Worm (Caenorhabditis elegans) whole organism, L3 larva: ENCODE results near the gene T23G4.127.

Source experiments
- R02D3.7 ChIP-seq: fragments of 150-350 bp; optimal IDR thresholded peaks from 2 replicates; lab custom pipeline; 2014; ENCODE audit warnings: missing biosample characterization, missing genetic modification characterization
- ZK546.5 ChIP-seq: sonication (generic microtip); optimal IDR thresholded peaks from 2 replicates; lab custom pipeline; 2017; ENCODE audit warnings: missing biosample characterization, missing genetic modification characterization
- aly-2 ChIP-seq: fragments of 150-350 bp; optimal IDR thresholded peaks from 2 replicates; lab custom pipeline; 2014; ENCODE audit warnings: missing biosample characterization, missing genetic modification characterization
- ama-1 ChIP-seq: fragments of 150-350 bp; optimal IDR thresholded peaks from 2 replicates; lab custom pipeline; 2018
- ceh-16 ChIP-seq: sonication (generic microtip); optimal IDR thresholded peaks from 2 replicates; lab custom pipeline; 2017; ENCODE audit warnings: missing biosample characterization, missing genetic modification characterization
- ceh-28 ChIP-seq: fragments of 150-350 bp; optimal IDR thresholded peaks from 2 replicates; lab custom pipeline; 2014; ENCODE audit warnings: missing biosample characterization, missing genetic modification reagents, missing genetic modification characterization
- ceh-82 ChIP-seq: fragments of 150-350 bp; optimal IDR thresholded peaks from 2 replicates; lab custom pipeline; 2014; ENCODE audit warnings: missing biosample characterization, missing genetic modification characterization
- ceh-9 ChIP-seq: sonication (generic microtip); optimal IDR thresholded peaks from 2 replicates; lab custom pipeline; 2018; ENCODE audit warnings: missing biosample characterization, missing genetic modification characterization
- daf-12 ChIP-seq: fragments of 150-350 bp; optimal IDR thresholded peaks from 2 replicates; lab custom pipeline; 2014; ENCODE audit warnings: missing biosample characterization, missing genetic modification reagents, missing genetic modification characterization
- egl-27 ChIP-seq: sonication (generic microtip); optimal IDR thresholded peaks from 4 replicates; lab custom pipeline; 2017; ENCODE audit warnings: missing biosample characterization, missing genetic modification reagents, missing genetic modification characterization
- egl-5 ChIP-seq: fragments of 150-350 bp; optimal IDR thresholded peaks from 2 replicates; lab custom pipeline; 2017; ENCODE audit warnings: missing biosample characterization, missing genetic modification reagents, missing genetic modification characterization, inconsistent platforms
- elt-1 ChIP-seq: fragments of 150-350 bp; optimal IDR thresholded peaks from 2 replicates; lab custom pipeline; 2014; ENCODE audit warnings: missing biosample characterization, missing genetic modification characterization
- elt-2 ChIP-seq: sonication (generic microtip); optimal IDR thresholded peaks from 2 replicates; lab custom pipeline; 2016; ENCODE audit warnings: missing genetic modification reagents, mild to moderate bottlenecking, missing genetic modification characterization, missing compliant biosample characterization
- elt-3 ChIP-seq, 3 experiments: fragments of 150-350 bp in 1 of 3; sonication (generic microtip) in 2 of 3; optimal IDR thresholded peaks; 2 replicates in 2 of 3; 4 replicates in 1 of 3; lab custom pipeline; 2014 to 2017; ENCODE audit warnings: missing biosample characterization in 3 of 3, missing genetic modification characterization in 3 of 3
- eor-1 ChIP-seq, 2 experiments: fragments of 150-350 bp; optimal IDR thresholded peaks; 2 replicates each; lab custom pipeline; 2014 to 2018; ENCODE audit warnings: missing biosample characterization in 2 of 2, missing genetic modification characterization in 2 of 2
- fkh-2 ChIP-seq: fragments of 150-350 bp; optimal IDR thresholded peaks from 2 replicates; lab custom pipeline; 2014; ENCODE audit warnings: missing biosample characterization, missing genetic modification reagents, missing genetic modification characterization
- fos-1 ChIP-seq: fragments of 150-350 bp; optimal IDR thresholded peaks from 2 replicates; lab custom pipeline; 2014; ENCODE audit warnings: missing biosample characterization, missing genetic modification characterization
- hmg-11 ChIP-seq: sonication (generic microtip); optimal IDR thresholded peaks from 2 replicates; lab custom pipeline; 2016; ENCODE audit warnings: missing genetic modification characterization, missing compliant biosample characterization
- lin-15B ChIP-seq: fragments of 150-350 bp; optimal IDR thresholded peaks from 2 replicates; lab custom pipeline; 2014; ENCODE audit warnings: missing biosample characterization, missing genetic modification characterization
- lin-39 ChIP-seq: fragments of 150-350 bp; optimal IDR thresholded peaks from 2 replicates; lab custom pipeline; 2018; ENCODE audit warnings: missing biosample characterization, missing genetic modification reagents, missing genetic modification characterization
- lsy-12 ChIP-seq: sonication (generic microtip); optimal IDR thresholded peaks from 2 replicates; lab custom pipeline; 2016; ENCODE audit warnings: mild to moderate bottlenecking, missing genetic modification characterization, missing compliant biosample characterization
- mdl-1 ChIP-seq: fragments of 150-350 bp; optimal IDR thresholded peaks from 2 replicates; lab custom pipeline; 2014; ENCODE audit warnings: missing biosample characterization, missing genetic modification characterization
- mml-1 ChIP-seq: fragments of 150-350 bp; sonication (generic microtip); optimal IDR thresholded peaks from 3 replicates; lab custom pipeline; 2014; ENCODE audit warnings: missing biosample characterization, missing genetic modification characterization
- nfya-1 ChIP-seq: sonication (generic microtip); optimal IDR thresholded peaks from 2 replicates; lab custom pipeline; 2017; ENCODE audit warnings: missing genetic modification characterization, mild to moderate bottlenecking, missing compliant biosample characterization, antibody characterized with exemption, moderate library complexity; ENCODE audit not compliant: insufficient read depth
- nhr-11 ChIP-seq: fragments of 150-350 bp; optimal IDR thresholded peaks from 2 replicates; lab custom pipeline; 2014; ENCODE audit warnings: missing biosample characterization, missing genetic modification characterization
- nhr-23 ChIP-seq: fragments of 150-350 bp; optimal IDR thresholded peaks from 2 replicates; lab custom pipeline; 2014; ENCODE audit warnings: missing biosample characterization, missing genetic modification reagents, missing genetic modification characterization
- nhr-237 ChIP-seq: fragments of 150-350 bp; optimal IDR thresholded peaks from 2 replicates; lab custom pipeline; 2014; ENCODE audit warnings: missing biosample characterization, missing genetic modification characterization
- nhr-25 ChIP-seq: sonication (generic microtip); optimal IDR thresholded peaks from 2 replicates; lab custom pipeline; 2017; ENCODE audit warnings: missing biosample characterization, missing genetic modification characterization
- nhr-28 ChIP-seq: fragments of 150-350 bp; optimal IDR thresholded peaks from 2 replicates; lab custom pipeline; 2014; ENCODE audit warnings: missing biosample characterization, missing genetic modification characterization
- nhr-43 ChIP-seq: sonication (generic microtip); optimal IDR thresholded peaks from 2 replicates; lab custom pipeline; 2016; ENCODE audit warnings: mild to moderate bottlenecking, missing genetic modification characterization, missing compliant biosample characterization; ENCODE audit not compliant: poor library complexity, severe bottlenecking
- nhr-67 ChIP-seq: fragments of 150-350 bp; optimal IDR thresholded peaks from 2 replicates; lab custom pipeline; 2014; ENCODE audit warnings: missing biosample characterization, missing genetic modification characterization
- nhr-76 ChIP-seq: fragments of 150-350 bp; sonication (generic microtip); optimal IDR thresholded peaks from 5 replicates; lab custom pipeline; 2014; ENCODE audit warnings: missing biosample characterization, missing genetic modification characterization
- nhr-77 ChIP-seq: fragments of 150-350 bp; optimal IDR thresholded peaks from 2 replicates; lab custom pipeline; 2014; ENCODE audit warnings: missing biosample characterization, missing genetic modification characterization
- pha-4 ChIP-seq: fragments of 150-350 bp; optimal IDR thresholded peaks from 2 replicates; lab custom pipeline; 2014; ENCODE audit warnings: missing biosample characterization, missing genetic modification reagents, missing genetic modification characterization
- sea-2 ChIP-seq: fragments of 150-350 bp; sonication (generic microtip); optimal IDR thresholded peaks from 4 replicates; lab custom pipeline; 2014; ENCODE audit warnings: missing biosample characterization, missing genetic modification reagents, missing genetic modification characterization
- skn-1 ChIP-seq: fragments of 150-350 bp; optimal IDR thresholded peaks from 2 replicates; lab custom pipeline; 2014; ENCODE audit warnings: missing biosample characterization, missing genetic modification characterization
- snpc-4 ChIP-seq: fragments of 150-350 bp; optimal IDR thresholded peaks from 2 replicates; lab custom pipeline; 2014; ENCODE audit warnings: missing biosample characterization, missing genetic modification characterization
- tbx-2 ChIP-seq: sonication (generic microtip); optimal IDR thresholded peaks from 2 replicates; lab custom pipeline; 2016; ENCODE audit warnings: mild to moderate bottlenecking, missing genetic modification characterization, missing compliant biosample characterization
- unc-39 ChIP-seq: sonication (generic microtip); optimal IDR thresholded peaks from 4 replicates; lab custom pipeline; 2017; ENCODE audit warnings: missing biosample characterization, missing genetic modification characterization
- unc-62 ChIP-seq: fragments of 150-350 bp; sonication (generic microtip); optimal IDR thresholded peaks from 4 replicates; lab custom pipeline; 2014; ENCODE audit warnings: missing biosample characterization, missing genetic modification reagents, missing genetic modification characterization
- zag-1 ChIP-seq: fragments of 150-350 bp; optimal IDR thresholded peaks from 2 replicates; lab custom pipeline; 2014; ENCODE audit warnings: missing biosample characterization, missing genetic modification characterization
- ztf-11 ChIP-seq: fragments of 150-350 bp; optimal IDR thresholded peaks from 2 replicates; lab custom pipeline; 2014; ENCODE audit warnings: missing biosample characterization, missing genetic modification characterization
- ztf-4 ChIP-seq: fragments of 150-350 bp; optimal IDR thresholded peaks from 2 replicates; lab custom pipeline; 2014; ENCODE audit warnings: missing biosample characterization, missing genetic modification characterization

The T23G4.127 gene

DNA sequence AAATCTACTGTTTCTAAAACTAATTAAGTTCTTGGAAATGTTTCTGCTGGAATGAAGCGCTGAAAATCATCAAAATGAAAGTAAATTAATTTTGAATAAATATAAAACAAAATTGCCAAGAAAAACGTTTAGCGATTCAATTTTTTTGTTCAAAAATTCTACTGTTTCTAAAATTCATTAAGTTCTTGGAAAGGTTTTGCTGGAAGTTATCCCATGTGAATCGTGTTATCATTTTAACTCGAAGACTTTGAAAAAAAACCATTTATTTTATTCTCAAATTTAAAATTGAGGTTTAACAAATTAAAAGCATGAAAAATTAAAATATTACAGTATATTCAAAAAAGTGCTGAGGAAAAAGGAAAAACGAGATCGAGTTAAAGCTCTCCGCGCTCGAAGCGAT is 13.7 kb downstream of the T23G4.127 start:
- TF ChIP-seq zag-1 (tag; lab: Kevin White, UChicago) (no peak), ztf-4 (tag; lab: Kevin White, UChicago) (no peak), egl-27 (tag; lab: Kevin White, UChicago) (no peak), sea-2 (GFP tag; lab: Kevin White, UChicago) (no peak), elt-2 (tag; lab: Kevin White, UChicago) (no peak), egl-5 (no peak), nhr-77 (tag; lab: Kevin White, UChicago) (no peak), unc-39 (no peak)

DNA sequence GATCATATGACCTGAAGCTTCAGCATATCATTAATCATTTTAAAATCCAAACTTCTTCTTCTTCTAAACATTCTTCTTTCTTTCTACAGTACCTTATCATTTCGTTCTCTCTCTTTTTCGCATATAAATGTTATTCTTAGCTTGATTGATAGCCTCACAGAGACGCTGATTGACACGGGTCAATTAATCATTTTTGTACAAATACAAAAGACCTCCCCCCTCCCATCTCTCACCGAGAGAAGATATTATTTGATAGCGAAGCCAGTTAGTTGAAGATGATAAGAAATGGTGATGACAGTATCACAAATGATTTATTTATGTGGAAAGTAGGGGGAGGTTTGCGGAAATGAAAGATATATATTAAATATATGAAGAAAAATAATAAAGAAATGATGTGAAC is 15.8 kb downstream of the T23G4.127 start:
- TF ChIP-seq nhr-67 (no peak), elt-3 (tag; optimal IDR thresholded peaks at IDR 0.05; lab: Kevin White, UChicago) (peak; percentile 38 to 95 (median 85)), elt-1 (tag; lab: Kevin White, UChicago) (no peak), nfya-1 (tag; lab: Kevin White, UChicago) (peak; percentile 40), nhr-11 (tag; lab: Kevin White, UChicago) (no peak), zag-1 (tag; lab: Kevin White, UChicago) (no peak), ceh-28 (peak; percentile 13), nhr-76 (no peak), mml-1 (no peak), unc-62 (GFP tag; lab: Kevin White, UChicago) (peak; percentile 94), nhr-77 (tag; lab: Kevin White, UChicago) (no peak), nhr-25 (peak; percentile 79), fkh-2 (tag; lab: Kevin White, UChicago) (no peak), lin-39 (tag; lab: Kevin White, UChicago) (peak; percentile 19), nhr-43 (tag; lab: Kevin White, UChicago) (peak; percentile 86), nhr-237 (tag; lab: Kevin White, UChicago) (no peak), ceh-16 (no peak), nhr-23 (tag; lab: Kevin White, UChicago) (peak; percentile 93), skn-1 (tag; lab: Kevin White, UChicago) (no peak), eor-1 (tag; optimal IDR thresholded peaks at IDR 0.05; lab: Kevin White, UChicago) (no peak)

DNA sequence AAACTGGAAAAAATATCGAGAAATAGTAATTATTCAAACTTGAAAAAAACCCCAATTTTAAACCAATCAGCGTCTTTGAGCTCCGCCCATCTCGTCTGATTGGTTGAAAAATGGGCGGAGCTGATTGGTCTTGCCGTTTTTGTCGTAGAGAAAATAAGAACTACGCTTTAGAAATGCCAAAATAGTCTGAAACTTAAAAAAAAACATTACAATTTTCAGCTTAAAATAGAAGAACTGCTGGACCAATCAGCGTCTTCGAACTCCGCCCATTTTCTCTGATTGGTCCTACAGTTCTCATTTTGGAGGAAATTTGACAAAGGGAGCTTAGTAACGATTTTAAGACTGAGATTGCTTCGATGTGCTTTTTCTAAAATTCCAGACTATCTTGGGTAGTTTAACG is 19.0 kb downstream of the T23G4.127 start:
- peak; percentile 93 for TF ChIP-seq nfya-1 (tag; lab: Kevin White, UChicago)
- no peak for TF ChIP-seq nhr-67
- no peak for TF ChIP-seq elt-3 (tag; optimal IDR thresholded peaks at IDR 0.05; lab: Kevin White, UChicago)
- no peak for TF ChIP-seq ceh-82 (tag; lab: Kevin White, UChicago)
- TF ChIP-seq snpc-4: no peak

ce11 chrIV:13678649-13679048 is 19.9 kb downstream of the T23G4.127 start, which contains the start of gene srlf-26:
TSS of gene srlf-26 (plus strand) at chrIV:13678949.
- no peak for TF ChIP-seq nhr-77 (tag; lab: Kevin White, UChicago)
- TF ChIP-seq ztf-4 (tag; lab: Kevin White, UChicago): no peak
- TF ChIP-seq ZK546.5: no peak
- no peak for TF ChIP-seq tbx-2 (tag; lab: Kevin White, UChicago)
- TF ChIP-seq pha-4 (tag; lab: Kevin White, UChicago): no peak
- no peak for TF ChIP-seq aly-2 (tag; lab: Kevin White, UChicago)
- TF ChIP-seq egl-27 (tag; lab: Kevin White, UChicago): no peak
- no peak for TF ChIP-seq nhr-67
- no peak for TF ChIP-seq lin-39 (tag; lab: Kevin White, UChicago)
- no peak for TF ChIP-seq ceh-9 (tag; lab: Kevin White, UChicago)
- no peak for TF ChIP-seq egl-5
- no peak for TF ChIP-seq nfya-1 (tag; lab: Kevin White, UChicago)
- no peak for TF ChIP-seq ceh-28
- TF ChIP-seq lsy-12 (tag; lab: Kevin White, UChicago): no peak
- TF ChIP-seq ztf-11 (tag; lab: Kevin White, UChicago): no peak

DNA sequence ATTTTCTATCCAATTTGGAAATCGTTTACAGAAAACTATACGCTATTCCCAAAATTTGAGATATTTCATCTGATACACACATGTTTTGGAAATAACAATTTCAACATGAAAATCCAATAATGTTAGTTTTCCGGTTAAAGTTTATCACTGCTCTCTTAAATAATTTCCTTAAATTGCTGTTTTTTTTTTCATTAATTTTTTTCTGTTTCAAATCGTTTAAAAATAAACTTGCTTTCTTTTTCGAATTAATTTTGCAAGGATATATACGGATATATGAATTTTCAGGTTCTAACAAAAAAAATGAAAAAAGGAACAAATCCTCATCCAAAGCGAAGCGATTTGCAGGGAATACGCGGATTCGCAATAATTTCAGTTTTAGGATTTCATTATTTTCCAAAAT is 25.0 kb downstream of the T23G4.127 start, which contains the start of gene oac-48:
Gene oac-48, plus strand, starts transcription at position 301 of the 400 bp plus-strand sequence.
- TF ChIP-seq nhr-25: no peak
- TF ChIP-seq pha-4 (tag; lab: Kevin White, UChicago): no peak
- TF ChIP-seq lin-15B: no peak
- TF ChIP-seq ama-1 (lab: Kevin White, UChicago): no peak
- TF ChIP-seq egl-27 (tag; lab: Kevin White, UChicago): no peak
- TF ChIP-seq ceh-16: no peak
- TF ChIP-seq fos-1 (tag; lab: Kevin White, UChicago): no peak
- no peak for TF ChIP-seq elt-1 (tag; lab: Kevin White, UChicago)
- TF ChIP-seq nhr-77 (tag; lab: Kevin White, UChicago): no peak
- TF ChIP-seq mdl-1 (tag; lab: Kevin White, UChicago): no peak
- TF ChIP-seq eor-1 (tag; optimal IDR thresholded peaks at IDR 0.05; lab: Kevin White, UChicago): no peak
- no peak for TF ChIP-seq daf-12 (tag; lab: Kevin White, UChicago)
- TF ChIP-seq R02D3.7 (tag; lab: Kevin White, UChicago): no peak
- no peak for TF ChIP-seq elt-2 (tag; lab: Kevin White, UChicago)
- no peak for TF ChIP-seq ceh-9 (tag; lab: Kevin White, UChicago)
- no peak for TF ChIP-seq nhr-28 (tag; lab: Kevin White, UChicago)
- no peak for TF ChIP-seq snpc-4
- no peak for TF ChIP-seq mml-1
- no peak for TF ChIP-seq hmg-11 (tag; lab: Kevin White, UChicago)
